Worm (Caenorhabditis elegans): ENCODE results near the gene C50F4.8.

ce11 chrV:9561624-9562179, 43.0 kb upstream of the C50F4.8 start, which contains the start of gene rgef-1:
- TF ChIP-seq ces-1 (GFP tag; optimal IDR thresholded peaks at IDR 0.05) (peak; percentile 91), lsy-2 (tag; optimal IDR thresholded peaks at IDR 0.05) (no peak), mep-1 (tag; optimal IDR thresholded peaks at IDR 0.05) (no peak), mls-2 (tag; optimal IDR thresholded peaks at IDR 0.05) (no peak), snpc-4 (tag; optimal IDR thresholded peaks at IDR 0.05) (no peak), nhr-237 (tag; optimal IDR thresholded peaks at IDR 0.05) (no peak)
